Worm (Caenorhabditis elegans) whole organism, L1 larva: ENCODE data around the gene K07E3.4.

Experiments
- C34B4.2 ChIP-seq: sonication (generic microtip); optimal IDR thresholded peaks from 2 replicates; lab custom pipeline; 2017; ENCODE audit warnings: mild to moderate bottlenecking, missing genetic modification characterization, missing compliant biosample characterization
- aha-1 ChIP-seq: fragments of 150-350 bp; optimal IDR thresholded peaks from 2 replicates; lab custom pipeline; 2014; ENCODE audit warnings: missing biosample characterization, missing genetic modification characterization
- aly-2 ChIP-seq: fragments of 150-350 bp; optimal IDR thresholded peaks from 2 replicates; lab custom pipeline; 2014; ENCODE audit warnings: missing biosample characterization, missing genetic modification characterization
- blmp-1 ChIP-seq: fragments of 150-350 bp; optimal IDR thresholded peaks from 2 replicates; lab custom pipeline; 2014; ENCODE audit warnings: missing biosample characterization, missing genetic modification characterization
- ceh-8 ChIP-seq: fragments of 200-800 bp; sonication (Bioruptor generic); optimal IDR thresholded peaks from 2 replicates; lab custom pipeline; 2018; ENCODE audit warnings: mild to moderate bottlenecking, missing genetic modification characterization, moderate library complexity, missing compliant biosample characterization
- ces-1 ChIP-seq: fragments of 150-350 bp; optimal IDR thresholded peaks from 2 replicates; lab custom pipeline; 2014; ENCODE audit warnings: missing biosample characterization, missing genetic modification reagents, missing genetic modification characterization
- dsc-1 ChIP-seq: sonication (generic microtip); optimal IDR thresholded peaks from 2 replicates; lab custom pipeline; 2016; ENCODE audit warnings: mild to moderate bottlenecking, missing genetic modification characterization, missing compliant biosample characterization
- efl-1 ChIP-seq, 4 experiments: fragments of 150-350 bp; optimal IDR thresholded peaks in 3 of 4; peaks in 1 of 4; 1 replicate in 1 of 4; 2 replicates in 3 of 4; lab custom pipeline; 2014; ENCODE audit warnings: missing biosample characterization in 2 of 4, missing genetic modification characterization in 2 of 4, missing genetic modification reagents in 2 of 4
- efl-3 ChIP-seq: fragments of 200-800 bp; sonication (Bioruptor generic); optimal IDR thresholded peaks from 2 replicates; lab custom pipeline; 2018; ENCODE audit warnings: mild to moderate bottlenecking, missing genetic modification characterization, missing compliant biosample characterization
- egl-13 ChIP-seq: sonication (generic microtip); optimal IDR thresholded peaks from 2 replicates; lab custom pipeline; 2016; ENCODE audit warnings: missing genotype, missing genetic modification reagents, missing genetic modification characterization, missing compliant biosample characterization
- ets-5 ChIP-seq: fragments of 200-800 bp; sonication (Bioruptor generic); IDR thresholded peaks from 2 replicates; pipeline ENCODE4 v1.3.6; 2022; ENCODE audit warnings: missing genetic modification characterization, missing compliant biosample characterization
- fkh-8 ChIP-seq: sonication (generic microtip); optimal IDR thresholded peaks from 2 replicates; lab custom pipeline; 2016; ENCODE audit warnings: mild to moderate bottlenecking, missing genetic modification characterization, missing compliant biosample characterization
- fos-1 ChIP-seq: fragments of 150-350 bp; optimal IDR thresholded peaks from 2 replicates; lab custom pipeline; 2014; ENCODE audit warnings: missing biosample characterization, missing genetic modification characterization
- grh-1 ChIP-seq: fragments of 200-800 bp; sonication (Bioruptor generic); IDR thresholded peaks from 2 replicates; pipeline ENCODE4 v1.3.6; 2022; ENCODE audit warnings: missing genetic modification reagents, missing genetic modification characterization, missing compliant biosample characterization
- irx-1 ChIP-seq: sonication (generic microtip); optimal IDR thresholded peaks from 2 replicates; lab custom pipeline; 2016; ENCODE audit warnings: missing genetic modification characterization, missing compliant biosample characterization
- jun-1 ChIP-seq: fragments of 150-350 bp; optimal IDR thresholded peaks from 2 replicates; lab custom pipeline; 2014; ENCODE audit warnings: missing biosample characterization, missing genetic modification reagents, missing genetic modification characterization
- lin-14 ChIP-seq: fragments of 200-800 bp; sonication (Bioruptor generic); optimal IDR thresholded peaks from 2 replicates; lab custom pipeline; 2018; ENCODE audit warnings: mild to moderate bottlenecking, missing genetic modification characterization, moderate library complexity, missing compliant biosample characterization
- lin-15B ChIP-seq: fragments of 150-350 bp; sonication (generic microtip); optimal IDR thresholded peaks from 3 replicates; lab custom pipeline; 2014; ENCODE audit warnings: missing biosample characterization, missing genetic modification characterization
- lsy-2 ChIP-seq, 2 experiments: fragments of 150-350 bp; optimal IDR thresholded peaks; 2 replicates each; lab custom pipeline; 2014; ENCODE audit warnings: missing biosample characterization in 2 of 2, missing genetic modification characterization in 2 of 2
- mab-9 ChIP-seq: fragments of 200-800 bp; sonication (Bioruptor generic); IDR thresholded peaks from 2 replicates; pipeline ENCODE4 v1.3.6; 2022; ENCODE audit warnings: missing genetic modification reagents, missing genetic modification characterization, missing compliant biosample characterization
- mef-2 ChIP-seq: fragments of 150-350 bp; optimal IDR thresholded peaks from 2 replicates; lab custom pipeline; 2014; ENCODE audit warnings: missing biosample characterization, missing genetic modification characterization
- nhr-11 ChIP-seq: fragments of 150-350 bp; optimal IDR thresholded peaks from 2 replicates; lab custom pipeline; 2014; ENCODE audit warnings: missing biosample characterization, missing genetic modification characterization
- nhr-12 ChIP-seq: sonication (generic microtip); optimal IDR thresholded peaks from 2 replicates; lab custom pipeline; 2017; ENCODE audit warnings: missing biosample characterization, missing genetic modification characterization
- nhr-19 ChIP-seq: fragments of 200-800 bp; sonication (Bioruptor generic); conservative IDR thresholded peaks from 2 replicates; pipeline ENCODE4 v1.3.6; 2022; ENCODE audit warnings: missing genetic modification characterization, missing compliant biosample characterization
- nhr-20 ChIP-seq: sonication (generic microtip); optimal IDR thresholded peaks from 2 replicates; lab custom pipeline; 2016; ENCODE audit warnings: mild to moderate bottlenecking, missing genetic modification characterization, missing compliant biosample characterization
- nhr-71 ChIP-seq: sonication (generic microtip); optimal IDR thresholded peaks from 2 replicates; lab custom pipeline; 2016; ENCODE audit warnings: mild to moderate bottlenecking, missing genetic modification characterization, moderate library complexity, missing compliant biosample characterization
- nhr-77 ChIP-seq: fragments of 150-350 bp; optimal IDR thresholded peaks from 2 replicates; lab custom pipeline; 2014; ENCODE audit warnings: missing biosample characterization, missing genetic modification characterization
- nhr-85 ChIP-seq: sonication (generic microtip); peaks from one replicate; lab custom pipeline; 2016; ENCODE audit warnings: missing genetic modification characterization, inconsistent platforms, missing compliant biosample characterization
- nhr-90 ChIP-seq: sonication (generic microtip); optimal IDR thresholded peaks from 2 replicates; lab custom pipeline; 2016; ENCODE audit warnings: mild to moderate bottlenecking, missing genetic modification characterization, missing compliant biosample characterization; ENCODE audit not compliant: poor library complexity
- pax-3 ChIP-seq: fragments of 200-800 bp; sonication (Bioruptor generic); optimal IDR thresholded peaks from 2 replicates; lab custom pipeline; 2018; ENCODE audit warnings: mild to moderate bottlenecking, missing genetic modification characterization, moderate library complexity, missing compliant biosample characterization
- pqm-1 ChIP-seq: sonication (generic microtip); optimal IDR thresholded peaks from 3 replicates; lab custom pipeline; 2017; ENCODE audit warnings: missing biosample characterization, missing genetic modification characterization
- sptf-1 ChIP-seq: fragments of 150-350 bp; optimal IDR thresholded peaks from 2 replicates; lab custom pipeline; 2014; ENCODE audit warnings: missing biosample characterization, missing genetic modification characterization
- swsn-7 ChIP-seq: sonication (generic microtip); optimal IDR thresholded peaks from 2 replicates; lab custom pipeline; 2016; ENCODE audit warnings: missing genetic modification characterization, missing compliant biosample characterization
- tbx-2 ChIP-seq: sonication (generic microtip); optimal IDR thresholded peaks from 2 replicates; lab custom pipeline; 2016; ENCODE audit warnings: missing genetic modification characterization, missing compliant biosample characterization
- tlp-1 ChIP-seq: fragments of 150-350 bp; optimal IDR thresholded peaks from 2 replicates; lab custom pipeline; 2014; ENCODE audit warnings: missing biosample characterization, missing genetic modification characterization
- unc-130 ChIP-seq: fragments of 150-350 bp; optimal IDR thresholded peaks from 2 replicates; lab custom pipeline; 2017; ENCODE audit warnings: missing biosample characterization, missing genetic modification characterization, inconsistent platforms
- unc-30 ChIP-seq: sonication (generic microtip); optimal IDR thresholded peaks from 2 replicates; lab custom pipeline; 2017; ENCODE audit warnings: missing biosample characterization, missing genetic modification characterization
- unc-86 ChIP-seq: sonication (generic microtip); optimal IDR thresholded peaks from 2 replicates; lab custom pipeline; 2016; ENCODE audit warnings: missing genetic modification characterization, missing compliant biosample characterization
- vab-15 ChIP-seq: sonication (generic microtip); optimal IDR thresholded peaks from 2 replicates; lab custom pipeline; 2017; ENCODE audit warnings: missing genotype, mild to moderate bottlenecking, missing genetic modification characterization, missing compliant biosample characterization
- xbp-1 ChIP-seq: sonication (generic microtip); optimal IDR thresholded peaks from 2 replicates; lab custom pipeline; 2016; ENCODE audit warnings: missing genetic modification characterization, missing compliant biosample characterization
- zag-1 ChIP-seq: fragments of 150-350 bp; optimal IDR thresholded peaks from 2 replicates; lab custom pipeline; 2014; ENCODE audit warnings: missing biosample characterization, missing genetic modification characterization

K07E3.4 gene

DNA sequence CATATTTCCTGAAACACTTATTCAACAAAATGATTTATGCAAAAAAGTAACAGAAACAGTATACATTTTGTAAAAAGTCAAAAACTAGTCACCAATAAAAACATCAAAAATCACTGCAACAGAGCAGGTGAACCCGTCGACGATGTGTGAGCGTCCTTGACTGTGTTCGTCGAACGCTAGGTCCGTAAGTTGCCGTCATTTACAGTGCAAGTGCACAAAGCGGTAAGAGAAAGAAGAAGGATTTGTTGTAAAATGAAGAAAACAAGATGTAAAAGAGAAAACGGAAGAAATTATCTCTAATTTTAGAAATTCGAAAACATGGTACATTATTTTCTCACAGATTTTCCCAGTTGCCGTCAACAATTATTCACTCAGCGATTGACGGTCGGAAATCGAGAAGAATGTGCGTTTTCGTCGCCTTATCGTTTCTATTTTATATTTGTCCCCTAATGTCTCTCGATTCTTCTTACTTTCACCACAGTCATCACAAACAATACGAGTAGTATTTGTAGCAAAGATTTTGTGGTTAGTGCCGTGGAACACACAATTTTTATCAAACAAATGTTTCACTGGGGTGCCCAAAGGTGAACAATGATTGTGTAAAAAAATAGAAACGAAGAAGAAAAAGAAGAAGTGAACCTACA, 5.6 kb upstream of the K07E3.4 start (continued):
- no peak for TF ChIP-seq ceh-8
- TF ChIP-seq swsn-7 (tag; lab: Kevin White, UChicago), result peak; percentile 9
- TF ChIP-seq nhr-20 (tag; lab: Kevin White, UChicago), result no peak
- TF ChIP-seq xbp-1 (tag; lab: Kevin White, UChicago), result no peak
- TF ChIP-seq fkh-8 (tag; lab: Kevin White, UChicago), result no peak
- TF ChIP-seq jun-1 (tag; lab: Kevin White, UChicago), result peak; percentile 10
- no peak for TF ChIP-seq unc-30 (tag; lab: Kevin White, UChicago)
- no peak for TF ChIP-seq ets-5 (GFP tag; lab: Robert Waterston, UW)
- TF ChIP-seq pax-3 (tag; lab: Kevin White, UChicago), result no peak
- no peak for TF ChIP-seq efl-1 (optimal IDR thresholded peaks at IDR 0.05; lab: Kevin White, UChicago)
- TF ChIP-seq efl-1 (GFP tag; optimal IDR thresholded peaks at IDR 0.05 in 1 of 2; lab: Kevin White, UChicago), result peak; percentile 12 to 69
- peak; percentile 17; the same call in 1 of the 2 replicates for TF ChIP-seq grh-1 (GFP tag; lab: Robert Waterston, UW)
- TF ChIP-seq efl-3 (GFP tag; lab: Kevin White, UChicago), result no peak
- no peak for TF ChIP-seq aly-2 (tag; lab: Kevin White, UChicago)
- TF ChIP-seq mab-9, result no peak
- TF ChIP-seq sptf-1 (tag; lab: Kevin White, UChicago), result no peak
- peak; percentile 44 for TF ChIP-seq blmp-1 (tag; lab: Kevin White, UChicago)
- TF ChIP-seq nhr-90 (tag; lab: Kevin White, UChicago), result peak; percentile 15
- no peak for TF ChIP-seq nhr-12 (tag; lab: Kevin White, UChicago)
- no peak for TF ChIP-seq irx-1 (tag; lab: Kevin White, UChicago)
- no peak for TF ChIP-seq vab-15 (tag; lab: Kevin White, UChicago)
- TF ChIP-seq, all 84 proteins: peak for 16

DNA sequence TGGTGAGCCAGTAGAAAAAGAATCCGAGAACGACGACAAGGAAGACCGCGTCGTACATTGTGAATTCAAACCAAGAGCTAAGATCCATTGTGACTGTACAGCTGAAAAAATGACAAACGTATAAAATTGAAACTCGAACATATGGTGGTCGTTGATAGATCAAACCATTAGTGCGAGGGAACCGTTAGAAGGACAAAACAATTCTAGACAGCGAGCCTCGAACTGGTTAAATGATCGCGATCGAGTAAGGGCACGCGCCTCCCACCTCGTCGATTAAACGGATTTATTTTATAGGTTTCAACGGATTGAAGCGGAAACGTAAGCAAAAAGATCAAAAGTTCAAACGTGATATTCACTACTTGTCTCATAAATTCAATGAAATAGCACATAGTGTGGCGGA, 4.7 kb upstream of the K07E3.4 start, which contains the start of gene vem-1:
TSS of gene vem-1 (minus strand) at position 101 of the 400 bp plus-strand sequence.
- TF ChIP-seq zag-1, result no peak
- TF ChIP-seq lsy-2 (tag; optimal IDR thresholded peaks at IDR 0.05; lab: Kevin White, UChicago), result no peak
- no peak for TF ChIP-seq nhr-11 (tag; lab: Kevin White, UChicago)
- TF ChIP-seq nhr-77 (tag; lab: Kevin White, UChicago), result no peak
- TF ChIP-seq nhr-85 (tag; lab: Kevin White, UChicago), result peak; percentile 15

DNA sequence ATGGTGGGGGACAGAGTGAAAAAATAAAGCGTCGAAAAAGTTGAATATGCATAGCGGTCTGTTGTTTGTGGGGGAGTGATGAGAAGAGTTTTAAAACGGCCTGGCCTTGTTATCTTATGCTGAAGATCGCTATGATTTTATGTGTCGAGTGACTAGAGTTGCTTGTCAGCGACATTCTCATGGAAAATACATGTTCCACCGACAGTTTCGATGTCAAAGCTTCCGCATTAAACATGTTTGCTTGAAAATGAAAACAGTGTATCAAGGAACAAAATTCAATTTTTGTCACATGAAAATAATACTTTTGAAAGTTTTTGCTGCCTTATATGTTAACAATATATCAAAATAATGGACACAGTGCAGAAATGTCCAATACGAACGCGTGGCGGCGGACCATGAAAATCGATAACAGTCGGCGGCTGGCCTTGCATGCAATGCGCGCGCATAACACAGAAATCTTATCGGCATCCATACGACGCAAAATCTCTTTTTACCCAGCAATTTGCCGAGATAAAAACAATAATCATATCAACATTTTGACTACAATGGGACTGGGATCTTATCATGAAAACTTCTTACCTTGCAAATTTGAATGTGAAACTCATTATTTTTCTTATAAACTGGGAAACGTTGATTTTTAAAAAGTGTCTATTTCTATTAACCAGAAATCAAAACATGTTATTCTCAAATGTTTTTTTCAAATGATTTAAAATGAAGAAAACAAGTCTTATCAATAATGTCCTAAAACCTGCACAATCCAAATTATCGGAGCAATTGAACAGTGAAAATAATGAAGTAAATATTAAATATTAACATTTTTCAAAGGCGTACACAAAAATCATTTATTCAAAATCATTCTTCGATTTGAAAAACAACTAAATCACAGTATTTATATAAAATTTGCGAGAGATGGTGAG, 3.2 kb upstream of the K07E3.4 start:
- TF ChIP-seq nhr-71 (peak; percentile 12), egl-13 (no peak), nhr-85 (tag; lab: Kevin White, UChicago) (peak; percentile 53), mef-2 (no peak), lin-14 (GFP tag; lab: Kevin White, UChicago) (no peak)

DNA sequence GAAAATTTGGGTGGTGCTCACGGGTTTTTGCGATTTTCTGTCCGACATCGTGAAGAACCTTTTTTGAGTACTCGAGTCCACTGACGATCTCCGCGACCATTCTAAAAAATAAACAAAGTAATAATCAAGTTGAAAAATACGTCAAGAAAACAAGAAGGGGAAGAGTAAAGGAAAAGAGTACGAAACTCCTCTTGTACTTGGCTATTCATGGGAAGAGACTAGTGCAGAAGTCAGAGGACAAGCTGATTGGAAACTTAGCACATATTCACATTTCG, 2.6 kb upstream of the K07E3.4 start, which contains the start of gene dao-3:
TSS of gene dao-3 (minus strand) at position 101 of the 275 bp plus-strand sequence.
- TF ChIP-seq unc-86 (tag; lab: Kevin White, UChicago) (no peak), grh-1 (GFP tag; lab: Robert Waterston, UW) (no peak), dsc-1 (tag; lab: Kevin White, UChicago) (no peak), aha-1 (tag; lab: Kevin White, UChicago) (no peak), fos-1 (tag; lab: Kevin White, UChicago) (no peak), ces-1 (GFP tag; lab: Kevin White, UChicago) (no peak), efl-3 (GFP tag; lab: Kevin White, UChicago) (no peak), ceh-8 (no peak), swsn-7 (tag; lab: Kevin White, UChicago) (no peak), C34B4.2 (tag; lab: Kevin White, UChicago) (no peak), tlp-1 (tag; lab: Kevin White, UChicago) (no peak), lin-15B (tag; lab: Kevin White, UChicago) (no peak), pqm-1 (tag; lab: Kevin White, UChicago) (no peak), unc-130 (tag; lab: Kevin White, UChicago) (no peak), tbx-2 (no peak), nhr-11 (tag; lab: Kevin White, UChicago) (no peak), nhr-19 (GFP tag; lab: Robert Waterston, UW) (no peak), vab-15 (tag; lab: Kevin White, UChicago) (no peak), aly-2 (tag; lab: Kevin White, UChicago) (no peak)
